Worm (Caenorhabditis elegans) whole organism, L4 larva: ENCODE data around the gene ZK84.1.

Experiments
- D1046.2 ChIP-seq: fragments of 200-800 bp; sonication (Bioruptor generic); IDR thresholded peaks from 2 replicates; pipeline ENCODE4 v1.3.6; 2022; ENCODE audit warnings: missing genetic modification characterization, missing compliant biosample characterization
- F49E8.2 ChIP-seq: sonication (generic microtip); optimal IDR thresholded peaks from 2 replicates; lab custom pipeline; 2016; ENCODE audit warnings: missing compliant biosample characterization, mild to moderate bottlenecking, missing genetic modification characterization, borderline replicate concordance
- mdl-1 ChIP-seq, 2 experiments: fragments of 150-350 bp in 1 of 2; sonication (generic microtip) in 1 of 2; optimal IDR thresholded peaks; 2 replicates each; lab custom pipeline; 2014 to 2017; ENCODE audit warnings: missing biosample characterization in 2 of 2, missing genetic modification characterization in 2 of 2
- mxl-2 ChIP-seq: fragments of 200-800 bp; sonication (Bioruptor generic); conservative IDR thresholded peaks from 2 replicates; pipeline ENCODE4 v1.3.6; 2022; ENCODE audit warnings: missing genetic modification reagents, missing genetic modification characterization, missing compliant biosample characterization
- nhr-11 ChIP-seq: fragments of 150-350 bp; optimal IDR thresholded peaks from 2 replicates; lab custom pipeline; 2014; ENCODE audit warnings: missing biosample characterization, missing genetic modification characterization
- nhr-28 ChIP-seq: fragments of 150-350 bp; optimal IDR thresholded peaks from 2 replicates; lab custom pipeline; 2014; ENCODE audit warnings: missing biosample characterization, missing genetic modification characterization
- nhr-77 ChIP-seq: fragments of 150-350 bp; optimal IDR thresholded peaks from 2 replicates; lab custom pipeline; 2014; ENCODE audit warnings: missing biosample characterization, missing genetic modification characterization

DNA sequence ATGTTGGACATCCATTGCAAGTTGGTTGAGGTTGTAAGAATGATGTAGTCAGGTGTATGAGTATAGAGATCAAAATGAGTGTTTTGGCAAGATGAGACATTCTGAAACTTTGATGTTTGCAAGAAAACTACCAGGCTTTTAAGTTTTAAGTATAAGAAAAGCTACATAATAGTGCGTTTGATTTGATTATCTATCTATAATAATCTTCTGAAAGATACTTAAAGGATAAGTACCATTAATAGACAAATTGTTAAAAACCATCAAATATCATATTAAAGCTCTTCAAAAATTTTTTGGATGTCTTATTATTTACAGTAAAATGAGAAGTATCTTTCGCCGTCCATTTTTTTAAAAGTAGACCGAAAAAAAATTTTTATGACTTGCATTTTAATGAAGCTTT, 22.7 kb downstream of the ZK84.1 start, which contains the start of gene R12C12.10:
- TF ChIP-seq nhr-28 (no peak), D1046.2 (GFP tag; lab: Robert Waterston, UW) (no peak), F49E8.2 (tag; lab: Kevin White, UChicago) (no peak), nhr-77 (tag; lab: Kevin White, UChicago) (no peak), mxl-2 (no peak), mdl-1 (tag; optimal IDR thresholded peaks at IDR 0.05; lab: Kevin White, UChicago) (no peak), nhr-11 (tag; lab: Kevin White, UChicago) (no peak)
